Worm (Caenorhabditis elegans): Measurements from ENCODE around the gene nca-2.

nca-2 gene

DNA sequence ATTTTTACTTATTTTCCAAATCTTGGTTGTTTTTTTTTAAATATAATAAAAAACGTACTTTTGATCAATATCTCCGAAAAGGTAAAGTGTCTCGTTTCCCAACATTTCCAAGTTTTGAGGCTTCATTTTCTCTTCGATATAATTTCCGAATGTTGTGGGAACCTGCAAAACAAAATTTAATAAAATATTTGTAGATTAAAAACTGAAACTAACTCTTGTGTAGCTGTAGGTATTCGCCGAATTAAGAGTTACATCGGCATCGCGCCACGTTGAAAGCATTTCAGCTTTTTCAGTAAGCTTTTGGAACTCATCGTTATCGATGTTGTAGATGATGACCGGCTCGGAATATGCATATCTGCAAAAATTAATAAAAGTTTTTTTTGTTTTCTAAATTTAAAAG is 3.0 kb upstream of the nca-2 start, which contains the start of gene vps-22:
Gene vps-22 (minus strand): TSS at position 101 of the 400 bp plus-strand sequence.
- no peak for TF ChIP-seq ceh-18 (tag; optimal IDR thresholded peaks at IDR 0.05)
- no peak for TF ChIP-seq fax-1 (tag; optimal IDR thresholded peaks at IDR 0.05)
- no peak for TF ChIP-seq ets-4 (tag; optimal IDR thresholded peaks at IDR 0.05)
- TF ChIP-seq ttx-3 (tag; optimal IDR thresholded peaks at IDR 0.05), result no peak
- TF ChIP-seq mec-3 (tag; optimal IDR thresholded peaks at IDR 0.05; ENCODE audit: borderline replicate concordance), result no peak
- no peak for TF ChIP-seq pha-4 (tag; optimal IDR thresholded peaks at IDR 0.05)
- TF ChIP-seq ceh-48 (tag; optimal IDR thresholded peaks at IDR 0.05), result no peak
- TF ChIP-seq ceh-19 (GFP tag; optimal IDR thresholded peaks at IDR 0.05), result no peak
- TF ChIP-seq elt-4 (tag; optimal IDR thresholded peaks at IDR 0.05), result no peak
- TF ChIP-seq T23F11.4 (GFP tag; optimal IDR thresholded peaks at IDR 0.05), result no peak
- no peak for TF ChIP-seq K09A11.1 (tag; optimal IDR thresholded peaks at IDR 0.05; ENCODE audit: insufficient read depth)
- no peak for TF ChIP-seq unc-3 (GFP tag; conservative IDR thresholded peaks at IDR 0.05)
- no peak for TF ChIP-seq unc-3 (tag; optimal IDR thresholded peaks at IDR 0.05)
- no peak for TF ChIP-seq ceh-34 (tag; optimal IDR thresholded peaks at IDR 0.05)
- no peak for TF ChIP-seq sox-4 (tag; optimal IDR thresholded peaks at IDR 0.05)
- TF ChIP-seq fkh-10 (GFP tag; optimal IDR thresholded peaks at IDR 0.05), result no peak
- no peak for TF ChIP-seq ceh-2 (tag; optimal IDR thresholded peaks at IDR 0.05)
- TF ChIP-seq K02D7.2 (tag; optimal IDR thresholded peaks at IDR 0.05), result no peak
- no peak for TF ChIP-seq ceh-22 (tag; optimal IDR thresholded peaks at IDR 0.05)
- no peak for TF ChIP-seq hlh-6 (tag; optimal IDR thresholded peaks at IDR 0.05)

DNA sequence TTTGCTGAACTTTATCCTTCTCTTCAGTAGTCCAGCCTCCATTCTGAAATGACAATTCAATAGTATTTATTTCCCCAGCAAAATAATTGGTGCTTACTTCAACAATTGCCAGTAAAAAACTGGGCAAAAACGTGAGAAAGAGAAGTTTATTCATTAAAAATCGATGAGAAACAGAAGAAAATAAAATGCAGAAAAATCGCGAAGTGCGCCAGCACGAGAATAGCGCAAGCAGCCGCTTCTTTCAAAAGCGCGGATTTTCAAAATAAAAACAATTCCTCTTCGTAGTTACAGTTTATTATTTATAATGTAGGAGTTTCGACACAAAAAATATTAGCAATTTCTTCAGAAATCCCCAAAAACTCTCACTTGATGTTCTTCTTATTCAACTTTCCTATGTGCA is 2.5 kb upstream of the nca-2 start, which contains the start of gene C27F2.9:
Gene C27F2.9 (minus strand): TSS at position 159 of the 400 bp plus-strand sequence.
- TF ChIP-seq lim-6 (tag; optimal IDR thresholded peaks at IDR 0.05), result no peak
- no peak for TF ChIP-seq syd-9 (tag; optimal IDR thresholded peaks at IDR 0.05)
- TF ChIP-seq pros-1 (tag; optimal IDR thresholded peaks at IDR 0.05), result no peak
- TF ChIP-seq ceh-19 (GFP tag; optimal IDR thresholded peaks at IDR 0.05), result no peak
- no peak for TF ChIP-seq ceh-14 (tag; optimal IDR thresholded peaks at IDR 0.05)
- peak; percentile 82 for TF ChIP-seq nfya-1 (tag; optimal IDR thresholded peaks at IDR 0.05)
- peak; percentile 31 for TF ChIP-seq madf-2 (tag; optimal IDR thresholded peaks at IDR 0.05)
- TF ChIP-seq sox-2 (GFP tag; IDR thresholded peaks at IDR 0.05), result peak; percentile 48
- TF ChIP-seq Y22D7AL.16 (tag; optimal IDR thresholded peaks at IDR 0.05), result peak; percentile 16
- TF ChIP-seq lin-11 (tag; optimal IDR thresholded peaks at IDR 0.05), result peak; percentile 25
- no peak for TF ChIP-seq fkh-10 (GFP tag; optimal IDR thresholded peaks at IDR 0.05)
- TF ChIP-seq zip-5 (tag; optimal IDR thresholded peaks at IDR 0.05), result no peak
- TF ChIP-seq ref-2 (tag; optimal IDR thresholded peaks at IDR 0.05), result peak; percentile 47
- no peak for TF ChIP-seq hlh-30 (tag; optimal IDR thresholded peaks at IDR 0.05; ENCODE audit: insufficient read depth)
- TF ChIP-seq ceh-48 (tag; optimal IDR thresholded peaks at IDR 0.05), result peak; percentile 81
- TF ChIP-seq ceh-30 (tag; optimal IDR thresholded peaks at IDR 0.05), result peak; percentile 24
- TF ChIP-seq C08G9.2 (tag; optimal IDR thresholded peaks at IDR 0.05), result peak; percentile 4
- no peak for TF ChIP-seq ceh-9 (tag; optimal IDR thresholded peaks at IDR 0.05)
- peak; percentile 1 for TF ChIP-seq npax-4 (tag; optimal IDR thresholded peaks at IDR 0.05)
- no peak for TF ChIP-seq ceh-6 (GFP tag; optimal IDR thresholded peaks at IDR 0.05)
- TF ChIP-seq hlh-15 (tag; optimal IDR thresholded peaks at IDR 0.05), result no peak
- peak; percentile 76 for TF ChIP-seq tbx-2 (tag; optimal IDR thresholded peaks at IDR 0.05)
- TF ChIP-seq nhr-232 (tag; optimal IDR thresholded peaks at IDR 0.05), result no peak
- TF ChIP-seq ceh-45 (GFP tag; IDR thresholded peaks at IDR 0.05), result no peak
- peak; percentile 51 for TF ChIP-seq ceh-34 (tag; optimal IDR thresholded peaks at IDR 0.05)
- TF ChIP-seq gmeb-2 (tag; optimal IDR thresholded peaks at IDR 0.05), result no peak
- TF ChIP-seq elt-2 (tag; optimal IDR thresholded peaks at IDR 0.05), result peak; percentile 61
- TF ChIP-seq ahr-1 (tag; optimal IDR thresholded peaks at IDR 0.05), result no peak
- no peak for TF ChIP-seq odd-2 (tag; optimal IDR thresholded peaks at IDR 0.05)
- TF ChIP-seq pat-9 (tag; optimal IDR thresholded peaks at IDR 0.05), result no peak
- TF ChIP-seq elt-4 (tag; optimal IDR thresholded peaks at IDR 0.05), result no peak
- TF ChIP-seq pha-2 (tag; optimal IDR thresholded peaks at IDR 0.05), result no peak
- TF ChIP-seq unc-86 (tag; optimal IDR thresholded peaks at IDR 0.05), result peak; percentile 18
- TF ChIP-seq T23F11.4 (GFP tag; optimal IDR thresholded peaks at IDR 0.05), result no peak
- no peak for TF ChIP-seq che-1 (tag; optimal IDR thresholded peaks at IDR 0.05)
- TF ChIP-seq dve-1 (tag; optimal IDR thresholded peaks at IDR 0.05), result peak; percentile 23
- no peak for TF ChIP-seq pax-1 (tag; optimal IDR thresholded peaks at IDR 0.05)
- no peak for TF ChIP-seq sox-4 (tag; optimal IDR thresholded peaks at IDR 0.05)
- TF ChIP-seq hlh-8 (tag; optimal IDR thresholded peaks at IDR 0.05), result no peak

All from whole organism, late embryonic.